Fruit fly (Drosophila melanogaster): ENCODE measurements around the gene CG2931.

- TF ChIP-seq EcR (GFP tag; optimal IDR thresholded peaks at IDR 0.05) = no peak
- no peak for TF ChIP-seq fd96Ca (GFP tag; IDR thresholded peaks at IDR 0.05)
- TF ChIP-seq rn (GFP tag; IDR thresholded peaks at IDR 0.05) = no peak
- TF ChIP-seq CG12605 (GFP tag; IDR thresholded peaks at IDR 0.05) = no peak
- TF ChIP-seq Pif1B (GFP tag; optimal IDR thresholded peaks at IDR 0.05) = no peak
- no peak for TF ChIP-seq CG8159 (tag; optimal IDR thresholded peaks at IDR 0.05)
- no peak for TF ChIP-seq CG34367 (tag; optimal IDR thresholded peaks at IDR 0.05)
- TF ChIP-seq Pif1A (GFP tag; optimal IDR thresholded peaks at IDR 0.05) = no peak
- TF ChIP-seq D1 (tag; optimal IDR thresholded peaks at IDR 0.05) = no peak
Observed at dm6 chr3R:5554082-5554481, 14.3 kb downstream of the CG2931 start, which contains the start of gene Pcmt.
